Fruit fly (Drosophila melanogaster) whole organism, wandering third instar larva: ENCODE data around the gene Acer.
A peak's percentile ranks its signal among the peaks of the same experiment; 100 is the strongest.

Experiments
- Dfd ChIP-seq: fragments of >200 bp; optimal IDR thresholded peaks from 2 replicates; lab custom pipeline; 2017; ENCODE audit warnings: missing biosample characterization, missing genetic modification characterization
- Myc ChIP-seq: fragments of >200 bp; optimal IDR thresholded peaks from 2 replicates; lab custom pipeline; 2017
- foxo ChIP-seq, 2 experiments: fragments of 200-800 bp; sonication (Bioruptor generic); optimal IDR thresholded peaks; 2 replicates in 1 of 2; 3 replicates in 1 of 2; lab custom pipeline; 2016 to 2017; ENCODE audit warnings: missing biosample characterization in 2 of 2, missing genetic modification characterization in 2 of 2
- pan ChIP-seq: fragments of >200 bp; optimal IDR thresholded peaks from 2 replicates; lab custom pipeline; 2017
- rgr ChIP-seq: fragments of 200-800 bp; sonication (Bioruptor generic); optimal IDR thresholded peaks from 3 replicates; lab custom pipeline; 2016; ENCODE audit warnings: missing biosample characterization, mild to moderate bottlenecking, missing genetic modification characterization

DNA sequence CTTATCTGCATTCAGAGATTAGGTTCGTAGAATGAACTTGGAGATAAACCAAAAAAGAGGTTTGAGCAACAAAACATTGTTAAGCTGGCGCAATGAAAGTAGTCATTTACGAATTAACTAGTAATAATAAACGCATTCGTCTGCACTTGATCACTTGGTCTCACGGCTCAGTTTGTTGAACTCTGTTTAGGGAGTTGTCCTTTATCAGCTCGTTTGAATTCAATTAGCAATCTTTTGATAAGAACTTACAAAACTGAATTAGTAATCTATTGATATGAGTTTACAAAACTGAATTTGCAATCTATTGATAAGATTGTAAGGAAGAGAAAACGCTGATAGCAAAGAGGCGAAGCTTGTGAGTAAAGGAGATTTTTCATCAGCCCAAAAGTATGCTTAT lies 12.4 kb downstream of the Acer start:
- TF ChIP-seq Myc (lab: Kevin White, UChicago) (peak; percentile 47), Dfd (GFP tag; lab: Kevin White, UChicago) (no peak), rgr (GFP tag; lab: Kevin White, UChicago) (no peak), foxo (GFP tag; optimal IDR thresholded peaks at IDR 0.05; lab: Kevin White, UChicago) (no peak), pan (lab: Kevin White, UChicago) (no peak)
